Fruit fly (Drosophila melanogaster): Measurements from ENCODE around the gene GILT2.

DNA sequence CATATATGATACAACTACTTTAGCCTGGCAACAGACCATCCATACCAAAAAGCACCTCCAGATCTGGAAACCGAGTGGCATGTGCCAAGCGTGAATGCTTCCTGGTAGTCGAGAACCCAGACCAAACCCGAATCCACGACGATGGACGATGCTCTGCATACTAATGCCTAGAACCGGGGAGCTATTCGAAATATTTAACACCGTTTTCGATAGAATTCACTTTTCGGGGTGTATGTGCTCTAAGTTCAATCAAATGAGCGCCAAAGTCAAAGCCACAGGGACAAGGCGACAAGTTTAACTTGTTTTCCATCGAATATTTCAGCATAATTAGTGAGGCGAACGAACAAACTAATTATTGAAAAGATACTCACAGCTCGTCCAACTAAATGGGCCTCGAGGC lies 15.9 kb upstream of the GILT2 start:
- TF ChIP-seq CG12605 (GFP tag; IDR thresholded peaks at IDR 0.05) = no peak
- TF ChIP-seq CG8301 (tag; optimal IDR thresholded peaks at IDR 0.05) = no peak
- no peak for TF ChIP-seq gl (tag; optimal IDR thresholded peaks at IDR 0.05)
- TF ChIP-seq CG32121 (GFP tag; IDR thresholded peaks at IDR 0.05) = no peak
- TF ChIP-seq CG4496 (GFP tag; IDR thresholded peaks at IDR 0.05) = no peak
- TF ChIP-seq Ets98B (GFP tag; IDR thresholded peaks at IDR 0.05) = no peak
- no peak for TF ChIP-seq Pif1A (GFP tag; optimal IDR thresholded peaks at IDR 0.05)
- no peak for TF ChIP-seq D1 (tag; optimal IDR thresholded peaks at IDR 0.05)
- TF ChIP-seq Snoo (tag; optimal IDR thresholded peaks at IDR 0.05) = no peak
- no peak for TF ChIP-seq CG9948 (tag; optimal IDR thresholded peaks at IDR 0.05)
- no peak for TF ChIP-seq CG34367 (tag; optimal IDR thresholded peaks at IDR 0.05)
- no peak for TF ChIP-seq CG13204 (GFP tag; optimal IDR thresholded peaks at IDR 0.05)
- TF ChIP-seq rn (GFP tag; IDR thresholded peaks at IDR 0.05) = no peak
